Worm (Caenorhabditis elegans) whole organism, L1 larva: ENCODE data around the gene actl-1.

ENCODE experiments used
- C16A3.4 ChIP-seq: fragments of 150-350 bp; optimal IDR thresholded peaks from 2 replicates; lab custom pipeline; 2014; ENCODE audit warnings: missing biosample characterization, missing genetic modification characterization
- Y116A8C.19 ChIP-seq: sonication (generic microtip); optimal IDR thresholded peaks from 2 replicates; lab custom pipeline; 2016; ENCODE audit warnings: missing compliant biosample characterization, missing genetic modification characterization, borderline replicate concordance
- aha-1 ChIP-seq: fragments of 150-350 bp; optimal IDR thresholded peaks from 2 replicates; lab custom pipeline; 2014; ENCODE audit warnings: missing biosample characterization, missing genetic modification characterization
- blmp-1 ChIP-seq: fragments of 150-350 bp; optimal IDR thresholded peaks from 2 replicates; lab custom pipeline; 2014; ENCODE audit warnings: missing biosample characterization, missing genetic modification characterization
- ces-1 ChIP-seq: fragments of 150-350 bp; optimal IDR thresholded peaks from 2 replicates; lab custom pipeline; 2014; ENCODE audit warnings: missing biosample characterization, missing genetic modification reagents, missing genetic modification characterization
- dpl-1 ChIP-seq, 3 experiments: fragments of 150-350 bp in 2 of 3; sonication (generic microtip) in 1 of 3; optimal IDR thresholded peaks; 2 replicates each; lab custom pipeline; 2014 to 2017; ENCODE audit warnings: missing biosample characterization in 3 of 3, missing genetic modification characterization in 3 of 3, missing genetic modification reagents in 3 of 3
- efl-1 ChIP-seq, 4 experiments: fragments of 150-350 bp; optimal IDR thresholded peaks in 3 of 4; peaks in 1 of 4; 1 replicate in 1 of 4; 2 replicates in 3 of 4; lab custom pipeline; 2014; ENCODE audit warnings: missing biosample characterization in 2 of 4, missing genetic modification characterization in 2 of 4, missing genetic modification reagents in 2 of 4
- efl-3 ChIP-seq: fragments of 200-800 bp; sonication (Bioruptor generic); optimal IDR thresholded peaks from 2 replicates; lab custom pipeline; 2018; ENCODE audit warnings: mild to moderate bottlenecking, missing genetic modification characterization, missing compliant biosample characterization
- elt-2 ChIP-seq: sonication (generic microtip); optimal IDR thresholded peaks from 2 replicates; lab custom pipeline; 2016; ENCODE audit warnings: missing genetic modification characterization, mild to moderate bottlenecking, inconsistent platforms, missing compliant biosample characterization, missing genetic modification reagents
- elt-3 ChIP-seq, 6 experiments: fragments of 150-350 bp in 1 of 6; sonication (generic microtip); optimal IDR thresholded peaks; 2 replicates each; lab custom pipeline; 2017 to 2018; ENCODE audit warnings: missing biosample characterization in 6 of 6, missing genetic modification characterization in 6 of 6, inconsistent platforms in 1 of 6
- ets-5 ChIP-seq: fragments of 200-800 bp; sonication (Bioruptor generic); IDR thresholded peaks from 2 replicates; pipeline ENCODE4 v1.3.6; 2022; ENCODE audit warnings: missing genetic modification characterization, missing compliant biosample characterization
- fkh-4 ChIP-seq: sonication (generic microtip); optimal IDR thresholded peaks from 2 replicates; lab custom pipeline; 2016; ENCODE audit warnings: missing compliant biosample characterization, missing genetic modification characterization, borderline replicate concordance
- hlh-4 ChIP-seq: sonication (generic microtip); optimal IDR thresholded peaks from 2 replicates; lab custom pipeline; 2016; ENCODE audit warnings: mild to moderate bottlenecking, missing genetic modification characterization, missing compliant biosample characterization
- hpl-2 ChIP-seq: fragments of 150-350 bp; optimal IDR thresholded peaks from 2 replicates; lab custom pipeline; 2014; ENCODE audit warnings: missing biosample characterization, missing genetic modification reagents, missing genetic modification characterization
- jun-1 ChIP-seq: fragments of 150-350 bp; optimal IDR thresholded peaks from 2 replicates; lab custom pipeline; 2014; ENCODE audit warnings: missing biosample characterization, missing genetic modification reagents, missing genetic modification characterization
- lin-14 ChIP-seq: fragments of 200-800 bp; sonication (Bioruptor generic); optimal IDR thresholded peaks from 2 replicates; lab custom pipeline; 2018; ENCODE audit warnings: mild to moderate bottlenecking, missing genetic modification characterization, moderate library complexity, missing compliant biosample characterization
- lin-15B ChIP-seq: fragments of 150-350 bp; sonication (generic microtip); optimal IDR thresholded peaks from 3 replicates; lab custom pipeline; 2014; ENCODE audit warnings: missing biosample characterization, missing genetic modification characterization
- lin-35 ChIP-seq, 2 experiments: fragments of 150-350 bp; optimal IDR thresholded peaks; 2 replicates each; lab custom pipeline; 2014; ENCODE audit warnings: missing biosample characterization in 2 of 2, missing genetic modification characterization in 2 of 2, missing genetic modification reagents in 2 of 2
- mdl-1 ChIP-seq, 2 experiments: fragments of 150-350 bp; optimal IDR thresholded peaks; 2 replicates each; lab custom pipeline; 2014 to 2017; ENCODE audit warnings: missing biosample characterization in 2 of 2, missing genetic modification characterization in 2 of 2, inconsistent platforms in 1 of 2
- nhr-11 ChIP-seq: fragments of 150-350 bp; optimal IDR thresholded peaks from 2 replicates; lab custom pipeline; 2014; ENCODE audit warnings: missing biosample characterization, missing genetic modification characterization
- nhr-20 ChIP-seq: sonication (generic microtip); optimal IDR thresholded peaks from 2 replicates; lab custom pipeline; 2016; ENCODE audit warnings: mild to moderate bottlenecking, missing genetic modification characterization, missing compliant biosample characterization
- nhr-71 ChIP-seq: sonication (generic microtip); optimal IDR thresholded peaks from 2 replicates; lab custom pipeline; 2016; ENCODE audit warnings: mild to moderate bottlenecking, missing genetic modification characterization, moderate library complexity, missing compliant biosample characterization
- nhr-85 ChIP-seq: sonication (generic microtip); peaks from one replicate; lab custom pipeline; 2016; ENCODE audit warnings: missing genetic modification characterization, inconsistent platforms, missing compliant biosample characterization
- nhr-90 ChIP-seq: sonication (generic microtip); optimal IDR thresholded peaks from 2 replicates; lab custom pipeline; 2016; ENCODE audit warnings: mild to moderate bottlenecking, missing genetic modification characterization, missing compliant biosample characterization; ENCODE audit not compliant: poor library complexity
- pag-3 ChIP-seq: sonication (generic microtip); optimal IDR thresholded peaks from 2 replicates; lab custom pipeline; 2017; ENCODE audit warnings: missing genetic modification characterization, mild to moderate bottlenecking, missing compliant biosample characterization, antibody characterized with exemption, borderline replicate concordance; ENCODE audit not compliant: insufficient read depth
- pqm-1 ChIP-seq: sonication (generic microtip); optimal IDR thresholded peaks from 3 replicates; lab custom pipeline; 2017; ENCODE audit warnings: missing biosample characterization, missing genetic modification characterization
- skn-1 ChIP-seq: fragments of 150-350 bp; optimal IDR thresholded peaks from 2 replicates; lab custom pipeline; 2014; ENCODE audit warnings: missing biosample characterization, missing genetic modification characterization
- sox-4 ChIP-seq: sonication (generic microtip); optimal IDR thresholded peaks from 2 replicates; lab custom pipeline; 2016; ENCODE audit warnings: missing genetic modification characterization, missing compliant biosample characterization
- sptf-1 ChIP-seq: fragments of 150-350 bp; optimal IDR thresholded peaks from 2 replicates; lab custom pipeline; 2014; ENCODE audit warnings: missing biosample characterization, missing genetic modification characterization
- tlp-1 ChIP-seq: fragments of 150-350 bp; optimal IDR thresholded peaks from 2 replicates; lab custom pipeline; 2014; ENCODE audit warnings: missing biosample characterization, missing genetic modification characterization
- vab-15 ChIP-seq: sonication (generic microtip); optimal IDR thresholded peaks from 2 replicates; lab custom pipeline; 2017; ENCODE audit warnings: missing genotype, mild to moderate bottlenecking, missing genetic modification characterization, missing compliant biosample characterization
- xbp-1 ChIP-seq: sonication (generic microtip); optimal IDR thresholded peaks from 2 replicates; lab custom pipeline; 2016; ENCODE audit warnings: missing genetic modification characterization, missing compliant biosample characterization
- ztf-11 ChIP-seq, 2 experiments: sonication (generic microtip); optimal IDR thresholded peaks; 2 replicates each; lab custom pipeline; 2016 to 2017; ENCODE audit warnings: missing genetic modification characterization in 2 of 2, missing biosample characterization in 1 of 2, missing compliant biosample characterization in 1 of 2

Gene actl-1

DNA sequence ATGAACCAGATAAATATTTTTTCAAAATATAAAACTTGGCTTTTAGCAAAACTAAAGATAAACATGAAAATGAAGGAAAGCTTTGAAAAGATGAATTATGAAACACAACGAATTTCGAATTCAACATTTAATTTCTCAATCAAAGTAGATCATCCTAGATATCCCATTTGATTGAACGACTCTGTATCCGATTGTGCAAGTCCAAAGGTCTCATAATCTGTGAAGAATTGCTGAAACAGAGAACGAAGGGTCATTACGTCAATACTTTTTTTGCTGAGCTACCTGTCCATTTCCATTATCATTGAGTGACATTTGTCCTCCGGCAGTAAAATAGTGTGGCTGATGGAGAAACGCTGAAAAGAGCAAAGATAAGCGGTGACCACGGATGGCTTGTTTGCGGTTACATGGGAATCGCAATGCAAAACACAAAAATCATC, 23.0 kb upstream of the actl-1 start:
- TF ChIP-seq sptf-1 (tag; lab: Kevin White, UChicago): no peak
- peak; percentile 44 for TF ChIP-seq hpl-2 (GFP tag; lab: Kevin White, UChicago)
- TF ChIP-seq ztf-11 (tag; optimal IDR thresholded peaks at IDR 0.05; lab: Kevin White, UChicago): no peak
- peak; percentile 84 for TF ChIP-seq elt-2 (tag; lab: Kevin White, UChicago)
- TF ChIP-seq nhr-71 (tag; lab: Kevin White, UChicago): peak; percentile 26
- TF ChIP-seq efl-1 (optimal IDR thresholded peaks at IDR 0.05; lab: Kevin White, UChicago): no peak
- TF ChIP-seq efl-1 (GFP tag; optimal IDR thresholded peaks at IDR 0.05 in 1 of 2; lab: Kevin White, UChicago): peak in 1 of 2 experiments; percentile 30
- TF ChIP-seq, all 84 proteins: peak for 4

DNA sequence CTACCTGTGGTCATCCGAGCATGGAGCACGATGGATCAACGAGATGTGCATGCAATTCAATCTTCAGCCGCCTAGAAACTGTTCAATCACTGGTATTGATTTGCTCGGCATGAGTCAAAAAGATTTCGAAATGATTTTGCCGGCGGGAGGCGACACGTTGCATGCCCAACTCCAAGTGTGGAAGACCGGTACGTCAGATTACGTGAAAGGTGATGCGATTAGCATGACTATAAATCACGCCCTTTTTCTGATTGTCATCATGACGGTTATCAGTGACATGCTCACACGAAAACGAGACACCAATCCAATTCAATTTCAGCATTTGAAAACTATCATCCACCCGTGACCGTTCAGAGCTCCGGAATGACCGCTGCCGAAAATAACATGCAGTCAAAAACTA, 21.0 kb upstream of the actl-1 start:
- TF ChIP-seq elt-2 (tag; lab: Kevin White, UChicago): peak; percentile 51
- TF ChIP-seq hlh-4 (tag; lab: Kevin White, UChicago): no peak
- peak; percentile 26 for TF ChIP-seq tlp-1 (tag; lab: Kevin White, UChicago)

DNA sequence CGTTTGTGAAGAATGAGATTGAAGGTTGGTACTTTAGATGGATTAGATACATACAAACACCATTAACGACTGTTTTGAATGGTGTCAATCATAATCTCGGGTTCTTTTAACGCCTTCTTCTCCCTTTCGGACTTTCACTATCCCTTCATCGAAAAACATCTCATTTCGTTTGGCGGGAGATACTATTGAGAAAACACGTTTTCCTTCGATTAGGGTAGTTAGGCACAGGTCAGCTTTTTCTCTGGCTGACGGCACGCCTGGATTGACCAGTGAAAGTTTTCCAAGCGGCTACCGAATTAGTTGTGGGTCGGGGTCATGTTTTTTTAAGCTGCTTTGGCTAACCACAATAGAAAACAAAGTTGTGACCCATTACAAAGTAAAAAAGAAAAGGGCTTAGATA, 20.3 kb upstream of the actl-1 start:
- TF ChIP-seq blmp-1 (tag; lab: Kevin White, UChicago) (peak; percentile 98), pag-3 (no peak)

DNA sequence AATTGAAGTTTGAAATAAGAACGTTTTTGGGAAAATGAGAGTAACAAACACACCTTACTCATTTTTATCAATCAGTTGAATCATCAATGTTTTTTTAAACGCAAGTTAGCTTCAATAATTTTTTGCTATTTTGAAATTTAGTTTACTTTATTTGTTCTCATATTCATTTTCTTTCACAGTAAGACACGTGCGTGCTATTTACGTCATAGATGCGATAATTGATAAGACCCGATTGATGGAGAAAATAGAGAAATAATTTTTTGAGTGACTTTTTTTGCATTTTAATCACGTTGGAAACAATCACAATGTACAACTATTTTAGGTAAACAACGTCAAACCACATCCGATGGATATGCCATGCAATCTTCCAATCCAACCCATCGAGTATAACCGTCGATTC, 19.8 kb upstream of the actl-1 start:
- TF ChIP-seq nhr-20 (tag; lab: Kevin White, UChicago) (peak; percentile 33), efl-1 (optimal IDR thresholded peaks at IDR 0.05; lab: Kevin White, UChicago) (no peak), efl-1 (GFP tag; optimal IDR thresholded peaks at IDR 0.05 in 1 of 2; lab: Kevin White, UChicago) (no peak), nhr-71 (tag; lab: Kevin White, UChicago) (peak; percentile 14), elt-2 (tag; lab: Kevin White, UChicago) (peak; percentile 8), skn-1 (tag; lab: Kevin White, UChicago) (no peak), Y116A8C.19 (tag; lab: Kevin White, UChicago) (no peak), ets-5 (GFP tag; lab: Robert Waterston, UW) (no peak), xbp-1 (tag; lab: Kevin White, UChicago) (no peak)

DNA sequence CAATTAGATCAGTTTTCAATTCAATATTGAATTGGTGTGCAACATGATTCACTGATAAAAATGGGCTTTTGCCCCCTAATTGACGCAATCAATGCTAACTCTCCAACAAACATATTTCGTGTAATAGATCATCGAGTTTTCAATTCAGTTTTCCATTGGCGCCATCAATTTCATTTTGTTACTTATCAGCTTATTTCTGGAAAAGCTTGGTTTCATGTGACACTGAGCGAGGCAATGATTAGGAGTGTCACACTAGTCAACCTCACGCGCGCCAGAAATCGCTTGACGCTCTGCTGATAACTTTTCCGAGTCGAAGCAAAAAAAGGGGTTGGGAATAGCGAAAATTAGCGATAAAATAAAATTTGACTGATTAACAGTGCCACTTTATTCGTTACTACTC, 18.9 kb upstream of the actl-1 start, which contains the start of gene ets-4:
TSS of gene ets-4 (plus strand) at position 347 of the 400 bp plus-strand sequence.
- TF ChIP-seq pqm-1 (tag; lab: Kevin White, UChicago) (peak; percentile 78), mdl-1 (tag; optimal IDR thresholded peaks at IDR 0.05; lab: Kevin White, UChicago) (peak in 1 of 2 experiments; percentile 44), tlp-1 (tag; lab: Kevin White, UChicago) (peak; percentile 35), efl-3 (GFP tag; lab: Kevin White, UChicago) (no peak), elt-2 (tag; lab: Kevin White, UChicago) (peak; percentile 97), elt-3 (tag; optimal IDR thresholded peaks at IDR 0.05; lab: Kevin White, UChicago) (no peak), xbp-1 (tag; lab: Kevin White, UChicago) (no peak), nhr-85 (no peak), lin-35 (GFP tag; optimal IDR thresholded peaks at IDR 0.05; lab: Kevin White, UChicago) (peak in 1 of 2 experiments; percentile 29), nhr-11 (tag; lab: Kevin White, UChicago) (no peak), vab-15 (tag; lab: Kevin White, UChicago) (no peak), aha-1 (tag; lab: Kevin White, UChicago) (no peak), efl-1 (optimal IDR thresholded peaks at IDR 0.05; lab: Kevin White, UChicago) (no peak), efl-1 (GFP tag; optimal IDR thresholded peaks at IDR 0.05 in 1 of 2; lab: Kevin White, UChicago) (peak in 1 of 2 experiments; percentile 45), sox-4 (no peak), nhr-90 (tag; lab: Kevin White, UChicago) (peak; percentile 39), lin-15B (tag; lab: Kevin White, UChicago) (no peak), nhr-71 (tag; lab: Kevin White, UChicago) (peak; percentile 37), ces-1 (GFP tag; lab: Kevin White, UChicago) (no peak), dpl-1 (GFP tag; optimal IDR thresholded peaks at IDR 0.05; lab: Kevin White, UChicago) (no peak), jun-1 (tag; lab: Kevin White, UChicago) (peak; percentile 40), C16A3.4 (peak; percentile 0), nhr-20 (tag; lab: Kevin White, UChicago) (peak; percentile 18), fkh-4 (no peak), lin-14 (peak; percentile 4)
